Worm (Caenorhabditis elegans) whole organism, young adult: ENCODE measurements around the gene C35B1.8.

Experiments used
- B0035.1 ChIP-seq: sonication (generic microtip); optimal IDR thresholded peaks from 2 replicates; lab custom pipeline; 2016; ENCODE audit warnings: missing genetic modification characterization, mild to moderate bottlenecking, missing compliant biosample characterization, missing genotype, missing genetic modification reagents
- C17E4.6 ChIP-seq: fragments of 200-800 bp; sonication (Bioruptor generic); IDR thresholded peaks from 2 replicates; pipeline ENCODE4 v1.3.6; 2022; ENCODE audit warnings: missing genetic modification reagents, missing genetic modification characterization, missing compliant biosample characterization
- F39B2.1 ChIP-seq: fragments of 200-800 bp; sonication (Bioruptor generic); IDR thresholded peaks from 2 replicates; pipeline ENCODE4 v1.3.6; 2022; ENCODE audit warnings: missing genetic modification reagents, missing genetic modification characterization, missing compliant biosample characterization
- F52B5.7 ChIP-seq: sonication (generic microtip); optimal IDR thresholded peaks from 2 replicates; lab custom pipeline; 2016; ENCODE audit warnings: mild to moderate bottlenecking, missing genetic modification characterization, missing compliant biosample characterization
- F57A8.1 ChIP-seq: fragments of 200-800 bp; sonication (Bioruptor generic); optimal IDR thresholded peaks from 2 replicates; lab custom pipeline; 2018; ENCODE audit warnings: mild to moderate bottlenecking, missing genetic modification characterization, moderate library complexity, missing compliant biosample characterization
- F57C9.4 ChIP-seq: sonication (generic microtip); optimal IDR thresholded peaks from 2 replicates; lab custom pipeline; 2017; ENCODE audit warnings: mild to moderate bottlenecking, missing genetic modification characterization, missing compliant biosample characterization
- T26A5.8 ChIP-seq: sonication (generic microtip); optimal IDR thresholded peaks from 2 replicates; lab custom pipeline; 2016; ENCODE audit warnings: missing genetic modification characterization, missing compliant biosample characterization
- ama-1 ChIP-seq, 3 experiments: fragments of 150-350 bp in 1 of 3; sonication (generic microtip) in 2 of 3; optimal IDR thresholded peaks; 2 replicates each; lab custom pipeline; 2014 to 2018; ENCODE audit warnings: missing biosample characterization in 2 of 3, missing genetic modification characterization in 2 of 3, missing genetic modification reagents in 2 of 3
- aptf-3 ChIP-seq: fragments of 200-800 bp; sonication (Bioruptor generic); IDR thresholded peaks from 2 replicates; pipeline ENCODE4 v1.3.6; 2022; ENCODE audit warnings: missing genetic modification characterization, missing compliant biosample characterization
- attf-5 ChIP-seq: fragments of 200-800 bp; sonication (Bioruptor generic); optimal IDR thresholded peaks from 2 replicates; lab custom pipeline; 2018; ENCODE audit warnings: mild to moderate bottlenecking, missing genetic modification characterization, missing compliant biosample characterization
- ceh-58 ChIP-seq: fragments of 200-800 bp; sonication (Bioruptor generic); IDR thresholded peaks from 2 replicates; pipeline ENCODE4 v1.3.6; 2022; ENCODE audit warnings: missing genetic modification characterization, missing compliant biosample characterization
- ceh-79 ChIP-seq: sonication (generic microtip); optimal IDR thresholded peaks from 2 replicates; lab custom pipeline; 2017; ENCODE audit warnings: mild to moderate bottlenecking, missing genetic modification characterization, missing compliant biosample characterization
- ceh-91 ChIP-seq: fragments of 200-800 bp; sonication (Bioruptor generic); IDR thresholded peaks from 2 replicates; pipeline ENCODE4 v1.3.6; 2022; ENCODE audit warnings: missing genetic modification reagents, missing genetic modification characterization, missing compliant biosample characterization
- chd-7 ChIP-seq: sonication (generic microtip); optimal IDR thresholded peaks from 2 replicates; lab custom pipeline; 2016; ENCODE audit warnings: mild to moderate bottlenecking, missing genetic modification characterization, moderate library complexity, missing compliant biosample characterization
- die-1 ChIP-seq: sonication (generic microtip); optimal IDR thresholded peaks from 2 replicates; lab custom pipeline; 2016; ENCODE audit warnings: missing genotype, mild to moderate bottlenecking, missing genetic modification characterization, missing compliant biosample characterization
- dox-1 ChIP-seq: fragments of 200-800 bp; sonication (Bioruptor generic); IDR thresholded peaks from 2 replicates; pipeline ENCODE4 v1.3.6; 2022; ENCODE audit warnings: missing genetic modification reagents, missing genetic modification characterization, missing compliant biosample characterization
- dpl-1 ChIP-seq: fragments of 150-350 bp; optimal IDR thresholded peaks from 2 replicates; lab custom pipeline; 2014; ENCODE audit warnings: missing biosample characterization, missing genetic modification reagents, missing genetic modification characterization
- egl-44 ChIP-seq: fragments of 200-800 bp; sonication (Bioruptor generic); IDR thresholded peaks from 2 replicates; pipeline ENCODE4 v1.3.6; 2022; ENCODE audit warnings: missing genetic modification reagents, missing genetic modification characterization, missing compliant biosample characterization
- egrh-3 ChIP-seq: fragments of 200-800 bp; sonication (Bioruptor generic); IDR thresholded peaks from 2 replicates; pipeline ENCODE4 v1.3.6; 2022; ENCODE audit warnings: missing genetic modification reagents, missing genetic modification characterization, missing compliant biosample characterization
- fkh-3 ChIP-seq: sonication (generic microtip); optimal IDR thresholded peaks from 2 replicates; lab custom pipeline; 2016; ENCODE audit warnings: mild to moderate bottlenecking, missing genetic modification characterization, missing compliant biosample characterization
- him-1 ChIP-seq: sonication (generic microtip); optimal IDR thresholded peaks from 2 replicates; lab custom pipeline; 2016; ENCODE audit warnings: missing genotype, missing genetic modification reagents, missing genetic modification characterization, missing compliant biosample characterization
- hlh-12 ChIP-seq: sonication (generic microtip); optimal IDR thresholded peaks from 2 replicates; lab custom pipeline; 2016; ENCODE audit warnings: missing genetic modification characterization, missing compliant biosample characterization
- hlh-26 ChIP-seq: fragments of 200-800 bp; sonication (Bioruptor generic); conservative IDR thresholded peaks from 2 replicates; pipeline ENCODE4 v1.3.6; 2022; ENCODE audit warnings: missing genetic modification reagents, missing genetic modification characterization, missing compliant biosample characterization
- hmg-20 ChIP-seq: fragments of 200-800 bp; sonication (Bioruptor generic); IDR thresholded peaks from 2 replicates; pipeline ENCODE4 v1.3.6; 2022; ENCODE audit warnings: missing genetic modification reagents, missing genetic modification characterization, missing compliant biosample characterization
- hrde-1 ChIP-seq: sonication (generic microtip); optimal IDR thresholded peaks from 2 replicates; lab custom pipeline; 2016; ENCODE audit warnings: missing genetic modification characterization, mild to moderate bottlenecking, missing compliant biosample characterization, moderate library complexity, missing genotype, missing genetic modification reagents, borderline replicate concordance
- lag-1 ChIP-seq: fragments of 200-800 bp; sonication (Bioruptor generic); IDR thresholded peaks from 2 replicates; pipeline ENCODE4 v1.3.6; 2022; ENCODE audit warnings: missing genetic modification reagents, missing genetic modification characterization, missing compliant biosample characterization
- let-526 ChIP-seq: fragments of 200-800 bp; sonication (Bioruptor generic); IDR thresholded peaks from 2 replicates; pipeline ENCODE4 v1.3.6; 2022; ENCODE audit warnings: missing genetic modification reagents, missing genetic modification characterization, missing compliant biosample characterization
- let-607 ChIP-seq, 2 experiments: fragments of 200-800 bp in 1 of 2; sonication (Bioruptor generic) in 1 of 2; sonication (generic microtip) in 1 of 2; optimal IDR thresholded peaks; 2 replicates each; lab custom pipeline; 2016 to 2018; ENCODE audit warnings: mild to moderate bottlenecking in 2 of 2, missing compliant biosample characterization in 2 of 2, missing genetic modification characterization in 2 of 2, moderate library complexity in 2 of 2, missing genotype in 1 of 2
- lin-26 ChIP-seq: fragments of 200-800 bp; sonication (Bioruptor generic); IDR thresholded peaks from 2 replicates; pipeline ENCODE4 v1.3.6; 2022; ENCODE audit warnings: missing genetic modification reagents, missing genetic modification characterization, missing compliant biosample characterization
- lin-54 ChIP-seq: fragments of 200-800 bp; sonication (Bioruptor generic); optimal IDR thresholded peaks from 2 replicates; lab custom pipeline; 2018; ENCODE audit warnings: mild to moderate bottlenecking, missing genetic modification characterization, missing compliant biosample characterization
- lir-1 ChIP-seq: fragments of 200-800 bp; sonication (Bioruptor generic); conservative IDR thresholded peaks from 2 replicates; pipeline ENCODE4 v1.3.6; 2022; ENCODE audit warnings: missing genetic modification reagents, missing genetic modification characterization, missing compliant biosample characterization
- lsl-1 ChIP-seq: fragments of 200-800 bp; sonication (Bioruptor generic); optimal IDR thresholded peaks from 2 replicates; lab custom pipeline; 2018; ENCODE audit warnings: mild to moderate bottlenecking, missing genetic modification characterization, moderate library complexity, missing compliant biosample characterization
- mcd-1 ChIP-seq: fragments of 200-800 bp; sonication (Bioruptor generic); IDR thresholded peaks from 2 replicates; pipeline ENCODE4 v1.3.6; 2022; ENCODE audit warnings: missing genetic modification reagents, missing genetic modification characterization, missing compliant biosample characterization
- mel-28 ChIP-seq: sonication (generic microtip); optimal IDR thresholded peaks from 2 replicates; lab custom pipeline; 2016; ENCODE audit warnings: borderline replicate concordance, mild to moderate bottlenecking, missing genetic modification characterization, missing compliant biosample characterization
- mes-4 ChIP-seq: sonication (generic microtip); optimal IDR thresholded peaks from 2 replicates; lab custom pipeline; 2016; ENCODE audit warnings: missing genotype, missing genetic modification characterization, missing compliant biosample characterization
- nfya-1 ChIP-seq: sonication (generic microtip); optimal IDR thresholded peaks from 2 replicates; lab custom pipeline; 2017; ENCODE audit warnings: antibody characterized with exemption, missing compliant biosample characterization, missing genetic modification characterization, borderline replicate concordance; ENCODE audit not compliant: insufficient read depth
- nfya-2 ChIP-seq: fragments of 200-800 bp; sonication (Bioruptor generic); IDR thresholded peaks from 2 replicates; pipeline ENCODE4 v1.3.6; 2022; ENCODE audit warnings: missing genetic modification reagents, missing genetic modification characterization, missing compliant biosample characterization
- nhr-179 ChIP-seq: sonication (generic microtip); optimal IDR thresholded peaks from 2 replicates; lab custom pipeline; 2016; ENCODE audit warnings: mild to moderate bottlenecking, missing genetic modification characterization, missing compliant biosample characterization
- nhr-80 ChIP-seq: sonication (generic microtip); optimal IDR thresholded peaks from 2 replicates; lab custom pipeline; 2016; ENCODE audit warnings: missing genetic modification characterization, missing compliant biosample characterization
- nhr-90 ChIP-seq: sonication (generic microtip); optimal IDR thresholded peaks from 2 replicates; lab custom pipeline; 2016; ENCODE audit warnings: missing genotype, mild to moderate bottlenecking, missing genetic modification characterization, missing compliant biosample characterization
- repo-1 ChIP-seq: sonication (generic microtip); optimal IDR thresholded peaks from 2 replicates; lab custom pipeline; 2017; ENCODE audit warnings: mild to moderate bottlenecking, missing genetic modification characterization, missing compliant biosample characterization
- sea-2 ChIP-seq: fragments of 200-800 bp; sonication (Bioruptor generic); IDR thresholded peaks from 2 replicates; pipeline ENCODE4 v1.3.6; 2022; ENCODE audit warnings: missing genetic modification characterization, missing compliant biosample characterization
- snpc-1.3 ChIP-seq: sonication (generic microtip); optimal IDR thresholded peaks from 2 replicates; lab custom pipeline; 2017; ENCODE audit warnings: missing genetic modification characterization, mild to moderate bottlenecking, missing compliant biosample characterization, antibody characterized with exemption, moderate library complexity, missing genotype, missing genetic modification reagents; ENCODE audit not compliant: insufficient read depth
- snpc-3.4 ChIP-seq: sonication (generic microtip); optimal IDR thresholded peaks from 2 replicates; lab custom pipeline; 2017; ENCODE audit warnings: missing genetic modification characterization, mild to moderate bottlenecking, missing compliant biosample characterization, antibody characterized with exemption, moderate library complexity, missing genotype, missing genetic modification reagents
- tbx-9 ChIP-seq: sonication (generic microtip); optimal IDR thresholded peaks from 2 replicates; lab custom pipeline; 2016; ENCODE audit warnings: borderline replicate concordance, missing genetic modification characterization, inconsistent platforms, missing compliant biosample characterization
- tlf-1 ChIP-seq: fragments of 200-800 bp; sonication (Bioruptor generic); optimal IDR thresholded peaks from 2 replicates; lab custom pipeline; 2018; ENCODE audit warnings: mild to moderate bottlenecking, missing genetic modification characterization, missing compliant biosample characterization
- zim-3 ChIP-seq: sonication (generic microtip); optimal IDR thresholded peaks from 2 replicates; lab custom pipeline; 2017; ENCODE audit warnings: mild to moderate bottlenecking, missing genetic modification characterization, moderate library complexity, missing compliant biosample characterization
- ztf-18 ChIP-seq: sonication (generic microtip); optimal IDR thresholded peaks from 2 replicates; lab custom pipeline; 2016; ENCODE audit warnings: missing genotype, mild to moderate bottlenecking, missing genetic modification characterization, missing compliant biosample characterization
- ztf-26 ChIP-seq: sonication (generic microtip); optimal IDR thresholded peaks from 2 replicates; lab custom pipeline; 2017; ENCODE audit warnings: missing genetic modification characterization, missing compliant biosample characterization

C35B1.8 gene

ce11 chrIV:4093087-4093486, 14.3 kb upstream of the C35B1.8 start (continued):
- TF ChIP-seq ceh-91 (GFP tag; lab: Robert Waterston, UW) (no peak), lin-26 (no peak), dpl-1 (GFP tag; lab: Kevin White, UChicago) (no peak), nfya-2 (GFP tag; lab: Robert Waterston, UW) (no peak), fkh-3 (tag; lab: Kevin White, UChicago) (no peak), F57A8.1 (GFP tag; lab: Kevin White, UChicago) (no peak), tbx-9 (tag; lab: Kevin White, UChicago) (no peak), hmg-20 (GFP tag; lab: Robert Waterston, UW) (no peak), mel-28 (tag; lab: Kevin White, UChicago) (no peak), snpc-1.3 (no peak), hlh-12 (tag; lab: Kevin White, UChicago) (no peak), ztf-18 (tag; lab: Kevin White, UChicago) (peak; percentile 0), zim-3 (no peak), tlf-1 (no peak), F57C9.4 (tag; lab: Kevin White, UChicago) (no peak), snpc-3.4 (tag; lab: Kevin White, UChicago) (no peak), ceh-58 (GFP tag; lab: Robert Waterston, UW) (no peak), sea-2 (GFP tag; lab: Robert Waterston, UW) (no peak), ceh-79 (no peak), C17E4.6 (GFP tag; lab: Robert Waterston, UW) (no peak), hlh-26 (GFP tag; lab: Robert Waterston, UW) (no peak), hrde-1 (tag; lab: Kevin White, UChicago) (no peak), F52B5.7 (no peak), mcd-1 (GFP tag; lab: Robert Waterston, UW) (peak; percentile 56), let-526 (GFP tag; lab: Robert Waterston, UW) (no peak), ztf-26 (tag; lab: Kevin White, UChicago) (peak; percentile 19), ama-1 (optimal IDR thresholded peaks at IDR 0.05; lab: Kevin White, UChicago) (no peak), ama-1 (GFP tag; optimal IDR thresholded peaks at IDR 0.05; lab: Kevin White, UChicago) (no peak), aptf-3 (GFP tag; lab: Robert Waterston, UW) (no peak), egl-44 (GFP tag; lab: Robert Waterston, UW) (no peak), attf-5 (GFP tag; lab: Kevin White, UChicago) (peak; percentile 81), lsl-1 (GFP tag; lab: Kevin White, UChicago) (no peak), egrh-3 (no peak), let-607 (tag; optimal IDR thresholded peaks at IDR 0.05; lab: Kevin White, UChicago) (peak; percentile 6 to 56), lin-54 (GFP tag; lab: Kevin White, UChicago) (peak; percentile 3), B0035.1 (tag; lab: Kevin White, UChicago) (no peak), mes-4 (tag; lab: Kevin White, UChicago) (no peak), dox-1 (GFP tag; lab: Robert Waterston, UW) (no peak), chd-7 (tag; lab: Kevin White, UChicago) (no peak), nhr-80 (peak; percentile 48), him-1 (no peak), lag-1 (GFP tag; lab: Robert Waterston, UW) (no peak), lir-1 (GFP tag; lab: Robert Waterston, UW) (no peak), repo-1 (tag; lab: Kevin White, UChicago) (no peak), F39B2.1 (GFP tag; lab: Robert Waterston, UW) (no peak), nhr-90 (tag; lab: Kevin White, UChicago) (peak; percentile 3), nfya-1 (no peak), die-1 (tag; lab: Kevin White, UChicago) (no peak), T26A5.8 (tag; lab: Kevin White, UChicago) (no peak), nhr-179 (tag; lab: Kevin White, UChicago) (no peak)
